Worm (Caenorhabditis elegans): Measurements from ENCODE around the gene Y54F10AM.15.

ce11 chrIII:2535122-2535521, 6.6 kb upstream of the Y54F10AM.15 start:
- TF ChIP-seq skn-1 (tag; optimal IDR thresholded peaks at IDR 0.05) (no peak), mef-2 (tag; optimal IDR thresholded peaks at IDR 0.05) (no peak), egl-27 (tag; optimal IDR thresholded peaks at IDR 0.05) (no peak), jun-1 (tag; optimal IDR thresholded peaks at IDR 0.05) (no peak), unc-62 (GFP tag; optimal IDR thresholded peaks at IDR 0.05) (no peak), ceh-82 (tag; optimal IDR thresholded peaks at IDR 0.05) (peak in 2 of 3 experiments; percentile 9 to 61), C34B4.2 (tag; optimal IDR thresholded peaks at IDR 0.05) (no peak), ama-1 (optimal IDR thresholded peaks at IDR 0.05) (no peak), lin-13 (GFP tag; optimal IDR thresholded peaks at IDR 0.05) (no peak), mep-1 (tag; optimal IDR thresholded peaks at IDR 0.05) (peak; percentile 28), nhr-28 (tag; optimal IDR thresholded peaks at IDR 0.05) (no peak)

Measured in whole organism, L1 larva.